Fruit fly (Drosophila melanogaster): ENCODE measurements around the gene Ir92a.

- TF ChIP-seq Myc (optimal IDR thresholded peaks at IDR 0.05) = no peak
- TF ChIP-seq ttk (optimal IDR thresholded peaks at IDR 0.05) = no peak
These were observed 45.1 kb upstream of the Ir92a start for dm6 chr3R:20293661-20294060.

All from Kc167 (cell line).